Worm (Caenorhabditis elegans) whole organism, early embryonic: Measurements from ENCODE around the gene F25A2.1.

Source experiments
- B0310.2 ChIP-seq: sonication (generic microtip); optimal IDR thresholded peaks from 2 replicates; lab custom pipeline; 2016; ENCODE audit warnings: mild to moderate bottlenecking, missing genetic modification characterization, missing compliant biosample characterization
- F13C5.2 ChIP-seq: sonication (generic microtip); optimal IDR thresholded peaks from 2 replicates; lab custom pipeline; 2017; ENCODE audit warnings: mild to moderate bottlenecking, missing genetic modification characterization, inconsistent platforms, missing compliant biosample characterization
- ama-1 ChIP-seq: fragments of 150-350 bp; optimal IDR thresholded peaks from 2 replicates; lab custom pipeline; 2014
- ceh-13 ChIP-seq: fragments of 200-800 bp; sonication (Bioruptor generic); optimal IDR thresholded peaks from 2 replicates; lab custom pipeline; 2018; ENCODE audit warnings: mild to moderate bottlenecking, missing genetic modification characterization, missing compliant biosample characterization
- ceh-36 ChIP-seq: sonication (generic microtip); optimal IDR thresholded peaks from 2 replicates; lab custom pipeline; 2016; ENCODE audit warnings: missing genetic modification characterization, inconsistent platforms, missing compliant biosample characterization
- ets-7 ChIP-seq: sonication (generic microtip); optimal IDR thresholded peaks from 2 replicates; lab custom pipeline; 2016; ENCODE audit warnings: missing genotype, missing genetic modification characterization, missing compliant biosample characterization
- flt-1 ChIP-seq: fragments of 200-800 bp; sonication (Bioruptor generic); IDR thresholded peaks from 2 replicates; pipeline ENCODE4 v1.3.6; 2022; ENCODE audit warnings: missing genetic modification characterization, missing compliant biosample characterization
- hmbx-1 ChIP-seq: sonication (generic microtip); optimal IDR thresholded peaks from 2 replicates; lab custom pipeline; 2016; ENCODE audit warnings: mild to moderate bottlenecking, missing genetic modification characterization, missing compliant biosample characterization
- hmg-4 ChIP-seq: fragments of 200-800 bp; sonication (Bioruptor generic); optimal IDR thresholded peaks from 2 replicates; lab custom pipeline; 2018; ENCODE audit warnings: mild to moderate bottlenecking, missing genetic modification characterization, missing compliant biosample characterization
- hnd-1 ChIP-seq: sonication (generic microtip); optimal IDR thresholded peaks from 2 replicates; lab custom pipeline; 2016; ENCODE audit warnings: missing genetic modification characterization, missing compliant biosample characterization
- pes-1 ChIP-seq: fragments of 200-800 bp; sonication (Bioruptor generic); IDR thresholded peaks from 2 replicates; pipeline ENCODE4 v1.3.6; 2022; ENCODE audit warnings: missing genetic modification reagents, missing genetic modification characterization, missing compliant biosample characterization
- scrt-1 ChIP-seq: fragments of 200-800 bp; sonication (Bioruptor generic); IDR thresholded peaks from 2 replicates; pipeline ENCODE4 v1.3.6; 2022; ENCODE audit warnings: missing genetic modification characterization, missing compliant biosample characterization
- sea-1 ChIP-seq: fragments of 200-800 bp; sonication (Bioruptor generic); conservative IDR thresholded peaks from 2 replicates; pipeline ENCODE4 v1.3.6; 2022; ENCODE audit warnings: missing genetic modification characterization, missing compliant biosample characterization
- tbx-11 ChIP-seq: fragments of 200-800 bp; sonication (Bioruptor generic); IDR thresholded peaks from 2 replicates; pipeline ENCODE4 v1.3.6; 2022; ENCODE audit warnings: missing genetic modification characterization, missing compliant biosample characterization
- tbx-37 ChIP-seq: fragments of 200-800 bp; sonication (Bioruptor generic); conservative IDR thresholded peaks from 2 replicates; pipeline ENCODE4 v1.3.6; 2022; ENCODE audit warnings: missing genetic modification reagents, missing genetic modification characterization, missing compliant biosample characterization
- tra-4 ChIP-seq: sonication (generic microtip); optimal IDR thresholded peaks from 2 replicates; lab custom pipeline; 2017; ENCODE audit warnings: missing genetic modification characterization, missing compliant biosample characterization

The F25A2.1 gene

DNA sequence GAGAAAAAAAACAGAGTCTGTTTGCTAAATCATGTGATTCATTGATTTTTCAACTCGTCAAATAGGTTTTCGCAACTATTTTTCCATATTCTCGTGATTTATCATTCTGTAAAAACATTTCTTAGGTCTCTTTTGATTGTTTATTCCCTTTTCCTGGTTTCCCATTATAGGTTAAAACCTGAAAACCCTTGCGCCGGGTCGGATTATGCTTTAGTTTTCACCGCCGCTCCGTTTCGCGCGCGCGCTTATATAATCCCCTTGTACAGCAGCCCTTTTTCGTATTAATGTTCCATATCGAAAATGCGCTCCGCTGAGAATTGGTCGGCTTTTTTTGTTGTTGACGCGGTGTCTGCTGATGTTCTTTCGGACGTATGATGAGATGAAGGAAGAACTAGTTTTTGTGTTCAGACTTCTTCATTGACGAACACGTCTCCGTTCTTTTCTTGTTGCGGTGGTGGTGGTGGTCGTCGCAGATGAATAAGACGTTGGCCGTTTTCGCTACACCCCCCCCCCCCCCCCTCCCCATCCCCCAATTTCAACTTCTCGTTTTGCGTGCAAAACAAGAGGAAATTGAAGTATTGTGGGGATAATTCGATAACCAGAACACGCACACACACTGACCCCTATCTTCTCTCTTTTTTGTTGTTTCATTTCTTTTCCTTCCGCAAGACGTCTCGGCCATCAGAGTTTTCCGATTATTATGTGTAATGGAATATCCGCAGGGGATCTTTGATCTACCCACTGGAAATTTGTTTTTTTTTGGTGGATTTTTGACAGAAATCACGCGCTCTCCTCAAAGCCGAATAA lies 24.7 kb upstream of the F25A2.1 start:
- TF ChIP-seq ceh-36 (tag; lab: Kevin White, UChicago) = peak; percentile 14
- no peak for TF ChIP-seq sea-1 (GFP tag; lab: Robert Waterston, UW)

DNA sequence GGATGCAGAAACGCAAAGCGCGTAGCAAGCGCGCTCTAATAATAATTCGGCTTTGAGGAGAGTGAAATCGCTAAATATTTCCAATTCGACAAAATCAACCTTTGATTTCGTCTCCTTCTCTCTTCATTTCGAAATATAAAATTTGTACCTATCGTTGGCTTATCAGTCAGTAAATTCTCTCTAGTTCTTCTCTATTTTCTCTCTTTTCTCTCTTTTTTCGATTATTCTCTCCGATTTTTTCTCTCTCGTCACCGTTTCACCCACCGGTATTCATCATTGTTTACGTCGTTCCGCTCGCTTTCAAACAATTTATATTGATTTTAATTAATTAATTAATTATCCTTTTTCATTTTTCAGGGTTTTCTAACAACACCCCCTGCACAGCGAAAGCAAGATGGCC lies 23.5 kb upstream of the F25A2.1 start, which contains the start of gene cmd-1:
cmd-1 (plus strand) TSS at position 358 of the 400 bp plus-strand sequence.
- no peak for TF ChIP-seq ceh-36 (tag; lab: Kevin White, UChicago)
- TF ChIP-seq hnd-1 (tag; lab: Kevin White, UChicago) = no peak
- no peak for TF ChIP-seq ama-1 (lab: Kevin White, UChicago)
- no peak for TF ChIP-seq pes-1 (GFP tag; lab: Robert Waterston, UW)
- no peak for TF ChIP-seq ets-7 (tag; lab: Kevin White, UChicago)
- TF ChIP-seq scrt-1 (GFP tag; lab: Robert Waterston, UW) = no peak
- TF ChIP-seq tbx-37 (GFP tag; lab: Robert Waterston, UW) = no peak
- TF ChIP-seq flt-1 = no peak
- no peak for TF ChIP-seq hmbx-1
- TF ChIP-seq hmg-4 (GFP tag; lab: Kevin White, UChicago) = no peak
- TF ChIP-seq ceh-13 (GFP tag; lab: Kevin White, UChicago) = no peak

DNA sequence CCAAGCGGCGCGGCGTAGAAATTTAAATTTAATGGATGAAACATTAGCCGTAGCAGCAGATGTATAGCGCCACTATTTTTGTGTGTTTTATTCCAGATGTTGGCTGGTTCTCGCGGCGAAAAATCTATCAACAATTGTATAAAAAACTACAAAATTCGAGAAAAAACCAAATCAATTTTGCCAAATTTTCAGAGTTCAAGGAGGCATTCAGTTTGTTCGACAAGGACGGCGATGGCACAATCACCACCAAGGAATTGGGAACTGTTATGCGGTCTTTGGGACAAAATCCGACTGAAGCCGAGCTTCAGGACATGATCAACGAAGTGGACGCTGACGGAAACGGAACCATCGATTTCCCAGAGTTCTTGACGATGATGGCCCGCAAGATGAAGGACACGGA lies 22.9 kb upstream of the F25A2.1 start:
- TF ChIP-seq B0310.2 (tag; lab: Kevin White, UChicago) (no peak), flt-1 (no peak), sea-1 (GFP tag; lab: Robert Waterston, UW) (no peak), ets-7 (tag; lab: Kevin White, UChicago) (no peak), F13C5.2 (no peak), ama-1 (lab: Kevin White, UChicago) (no peak), hmg-4 (GFP tag; lab: Kevin White, UChicago) (no peak), tbx-11 (GFP tag; lab: Robert Waterston, UW) (no peak), ceh-13 (GFP tag; lab: Kevin White, UChicago) (no peak), ceh-36 (tag; lab: Kevin White, UChicago) (no peak), hnd-1 (tag; lab: Kevin White, UChicago) (no peak), tbx-37 (GFP tag; lab: Robert Waterston, UW) (no peak)

- TF ChIP-seq tbx-37 (GFP tag; lab: Robert Waterston, UW) (no peak), hmg-4 (GFP tag; lab: Kevin White, UChicago) (no peak), F13C5.2 (no peak), ets-7 (tag; lab: Kevin White, UChicago) (no peak), sea-1 (GFP tag; lab: Robert Waterston, UW) (no peak), tra-4 (tag; lab: Kevin White, UChicago) (no peak), hmbx-1 (no peak), tbx-11 (GFP tag; lab: Robert Waterston, UW) (no peak), ceh-13 (GFP tag; lab: Kevin White, UChicago) (no peak), scrt-1 (GFP tag; lab: Robert Waterston, UW) (no peak), B0310.2 (tag; lab: Kevin White, UChicago) (no peak), pes-1 (GFP tag; lab: Robert Waterston, UW) (no peak), flt-1 (no peak)
These were observed 21.9 kb upstream of the F25A2.1 start for ce11 chrV:1157443-1157842.

DNA sequence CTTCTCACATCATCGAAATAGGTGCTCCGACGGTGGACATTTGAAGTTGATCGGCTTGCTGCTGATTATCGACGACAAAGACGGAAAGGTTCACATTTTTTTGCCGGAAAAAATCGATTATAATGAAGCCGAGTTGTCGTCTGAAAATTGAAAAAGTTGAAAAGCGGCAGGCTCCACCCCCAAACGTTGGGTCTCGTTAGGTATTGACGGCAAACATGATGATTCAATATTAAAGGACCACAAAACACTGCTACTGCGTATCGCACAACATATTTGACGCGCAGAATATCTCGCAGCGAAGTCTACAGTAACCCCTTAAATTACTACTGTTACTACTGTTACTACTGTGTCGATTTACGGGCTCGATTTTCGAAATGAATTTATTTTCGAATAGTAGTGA lies 21.1 kb upstream of the F25A2.1 start:
- peak; percentile 75 for TF ChIP-seq ama-1 (lab: Kevin White, UChicago)
- TF ChIP-seq scrt-1 (GFP tag; lab: Robert Waterston, UW) = peak; percentile 41; the same call in 1 of the 2 replicates
- no peak for TF ChIP-seq hmbx-1
- no peak for TF ChIP-seq B0310.2 (tag; lab: Kevin White, UChicago)

- no peak for TF ChIP-seq hnd-1 (tag; lab: Kevin White, UChicago)
- no peak for TF ChIP-seq ceh-13 (GFP tag; lab: Kevin White, UChicago)
- peak; percentile 65 for TF ChIP-seq ceh-36 (tag; lab: Kevin White, UChicago)
- TF ChIP-seq sea-1 (GFP tag; lab: Robert Waterston, UW) = no peak
- no peak for TF ChIP-seq tbx-11 (GFP tag; lab: Robert Waterston, UW)
These were observed 18.7 kb upstream of the F25A2.1 start for ce11 chrV:1160716-1161115.

DNA sequence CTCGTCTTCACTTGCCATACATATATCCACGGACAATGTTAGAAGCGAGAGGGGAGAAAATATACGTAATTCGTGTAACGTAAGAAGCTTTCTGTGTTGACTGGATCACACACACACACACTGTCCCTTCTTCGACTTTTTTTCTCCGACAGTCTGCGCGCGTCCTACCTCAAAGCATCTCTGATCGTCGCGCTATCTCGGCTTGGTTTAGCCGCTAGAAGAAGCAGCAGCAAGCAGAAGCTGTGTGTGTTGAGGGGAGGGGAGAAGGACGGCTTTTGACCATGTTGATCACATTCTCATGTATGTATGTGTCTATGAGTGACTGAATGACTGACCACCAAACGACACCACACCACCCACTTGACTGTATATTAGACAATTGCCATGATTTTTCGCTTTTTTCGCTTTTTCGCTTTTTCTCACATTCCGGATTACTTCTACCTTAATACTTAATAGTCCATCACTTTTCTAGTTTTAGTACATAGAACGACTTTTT lies 15.1 kb upstream of the F25A2.1 start, which contains the start of gene T21H3.5:
T21H3.5 (minus strand) TSS at position 98 of the 496 bp plus-strand sequence.
- no peak for TF ChIP-seq ama-1 (lab: Kevin White, UChicago)

- TF ChIP-seq tbx-11 (GFP tag; lab: Robert Waterston, UW) = no peak
- TF ChIP-seq ceh-36 (tag; lab: Kevin White, UChicago) = peak; percentile 86
These were observed 14.2 kb upstream of the F25A2.1 start, which contains the start of gene ptr-16 for ce11 chrV:1165090-1165761. Gene ptr-16 (plus strand): TSS chrV:1165711.
